Fruit fly (Drosophila melanogaster) whole organism, embryonic: ENCODE measurements around the gene CG13482.

Source experiments
- B-H2 ChIP-seq: fragments of 200-800 bp; sonication (Bioruptor generic); optimal IDR thresholded peaks from 2 replicates; lab custom pipeline; 2018; ENCODE audit warnings: missing biosample characterization, mild to moderate bottlenecking, missing genetic modification characterization
- CG10565 ChIP-seq: fragments of 200-800 bp; sonication (Bioruptor generic); optimal IDR thresholded peaks from 3 replicates; lab custom pipeline; 2016; ENCODE audit warnings: missing biosample characterization, mild to moderate bottlenecking, missing genetic modification characterization
- CG10959 ChIP-seq: fragments of 200-800 bp; sonication (Bioruptor generic); IDR thresholded peaks from 2 replicates; pipeline ENCODE4 v1.3.6; 2022; ENCODE audit warnings: missing biosample characterization, missing genetic modification characterization
- CG11560 ChIP-seq: fragments of 200-800 bp; sonication (Bioruptor generic); IDR thresholded peaks from 3 replicates; pipeline ENCODE4 v1.3.6; 2022; ENCODE audit warnings: missing biosample characterization, missing genetic modification characterization
- CG11723 ChIP-seq: fragments of 200-800 bp; sonication (Bioruptor generic); optimal IDR thresholded peaks from 2 replicates; lab custom pipeline; 2017; ENCODE audit warnings: missing biosample characterization, mild to moderate bottlenecking, missing genetic modification characterization
- CG14860 ChIP-seq: fragments of 200-800 bp; sonication (Bioruptor generic); IDR thresholded peaks from 3 replicates; pipeline ENCODE4 v1.3.6; 2022; ENCODE audit warnings: missing biosample characterization, missing genetic modification characterization; ENCODE audit not compliant: partially characterized antibody
- CG15601 ChIP-seq: fragments of 200-800 bp; sonication (Bioruptor generic); optimal IDR thresholded peaks from 3 replicates; lab custom pipeline; 2019; ENCODE audit warnings: missing biosample characterization, mild to moderate bottlenecking, missing genetic modification characterization, moderate library complexity
- CG17361 ChIP-seq: fragments of 200-800 bp; sonication (Bioruptor generic); IDR thresholded peaks from 3 replicates; pipeline ENCODE4 v1.3.6; 2022; ENCODE audit warnings: missing biosample characterization, missing genetic modification characterization
- CG17385 ChIP-seq: fragments of 200-800 bp; sonication (Bioruptor generic); optimal IDR thresholded peaks from 3 replicates; lab custom pipeline; 2018; ENCODE audit warnings: missing biosample characterization, mild to moderate bottlenecking, missing genetic modification characterization
- CG1832 ChIP-seq: fragments of 200-800 bp; sonication (Bioruptor generic); optimal IDR thresholded peaks from 2 replicates; lab custom pipeline; 2017; ENCODE audit warnings: missing biosample characterization, mild to moderate bottlenecking, missing genetic modification characterization, inconsistent platforms
- CG18599 ChIP-seq: fragments of 200-800 bp; sonication (Bioruptor generic); optimal IDR thresholded peaks from 3 replicates; lab custom pipeline; 2017; ENCODE audit warnings: missing biosample characterization, missing genetic modification characterization, mild to moderate bottlenecking, moderate library complexity, missing genetic modification reagents
- CG18764 ChIP-seq: fragments of 200-800 bp; sonication (Bioruptor generic); optimal IDR thresholded peaks from 3 replicates; lab custom pipeline; 2016; ENCODE audit warnings: missing biosample characterization, missing genetic modification characterization
- CG2120 ChIP-seq: fragments of 200-800 bp; sonication (Bioruptor generic); optimal IDR thresholded peaks from 3 replicates; lab custom pipeline; 2016; ENCODE audit warnings: missing biosample characterization, missing genetic modification characterization
- CG31441 ChIP-seq: fragments of 200-800 bp; sonication (Bioruptor generic); IDR thresholded peaks from 2 replicates; pipeline ENCODE4 v1.3.6; 2022; ENCODE audit warnings: missing biosample characterization, missing genetic modification characterization
- CG3726 ChIP-seq: fragments of 200-800 bp; sonication (Bioruptor generic); IDR thresholded peaks from 3 replicates; pipeline ENCODE4, ENCODE4 v1.3.6; 2022; ENCODE audit warnings: missing biosample characterization, missing genetic modification characterization
- CG3838 ChIP-seq: fragments of 200-800 bp; sonication (Bioruptor generic); optimal IDR thresholded peaks from 3 replicates; lab custom pipeline; 2016; ENCODE audit warnings: missing biosample characterization, missing genetic modification characterization
- CG3847 ChIP-seq: fragments of 200-800 bp; sonication (Bioruptor generic); IDR thresholded peaks from 2 replicates; pipeline ENCODE4 v1.3.6; 2022; ENCODE audit warnings: missing biosample characterization, missing genetic modification characterization
- CG5180 ChIP-seq: fragments of 200-800 bp; sonication (Bioruptor generic); optimal IDR thresholded peaks from 3 replicates; lab custom pipeline; 2017; ENCODE audit warnings: missing biosample characterization, missing genetic modification characterization, mild to moderate bottlenecking, moderate library complexity, missing genetic modification reagents
- CG6654 ChIP-seq: fragments of 200-800 bp; sonication (Bioruptor generic); optimal IDR thresholded peaks from 2 replicates; lab custom pipeline; 2017; ENCODE audit warnings: missing biosample characterization, mild to moderate bottlenecking, missing genetic modification characterization
- CG7786 ChIP-seq: fragments of 200-800 bp; sonication (Bioruptor generic); optimal IDR thresholded peaks from 2 replicates; lab custom pipeline; 2016; ENCODE audit warnings: missing biosample characterization, missing genetic modification characterization
- CG7928 ChIP-seq: fragments of 200-800 bp; sonication (Bioruptor generic); optimal IDR thresholded peaks from 2 replicates; lab custom pipeline; 2017; ENCODE audit warnings: missing biosample characterization, mild to moderate bottlenecking, missing genetic modification characterization
- CG7963 ChIP-seq: fragments of 200-800 bp; sonication (Bioruptor generic); IDR thresholded peaks from 3 replicates; pipeline ENCODE4 v1.3.6; 2022; ENCODE audit warnings: missing biosample characterization, missing genetic modification characterization; ENCODE audit not compliant: partially characterized antibody
- CG8388 ChIP-seq: fragments of 200-800 bp; sonication (Bioruptor generic); optimal IDR thresholded peaks from 2 replicates; lab custom pipeline; 2019; ENCODE audit warnings: missing biosample characterization, mild to moderate bottlenecking, missing genetic modification characterization, moderate library complexity
- CG8765 ChIP-seq: fragments of 200-800 bp; sonication (Bioruptor generic); IDR thresholded peaks from 2 replicates; pipeline ENCODE4 v1.3.6; 2022; ENCODE audit warnings: missing biosample characterization, missing genetic modification characterization
- Chrac-16 ChIP-seq: fragments of 200-800 bp; sonication (Bioruptor generic); optimal IDR thresholded peaks from 3 replicates; lab custom pipeline; 2016; ENCODE audit warnings: missing biosample characterization, missing genetic modification characterization
- Deaf1 ChIP-seq: fragments of 200-800 bp; optimal IDR thresholded peaks from 3 replicates; lab custom pipeline; 2019; ENCODE audit warnings: missing biosample characterization, mild to moderate bottlenecking, missing genetic modification characterization, moderate library complexity
- Dp ChIP-seq: fragments of 200-800 bp; sonication (Bioruptor generic); optimal IDR thresholded peaks from 2 replicates; lab custom pipeline; 2018; ENCODE audit warnings: missing biosample characterization, mild to moderate bottlenecking, missing genetic modification characterization, moderate library complexity
- E2f2 ChIP-seq: fragments of 200-800 bp; sonication (Bioruptor generic); IDR thresholded peaks from 2 replicates; pipeline ENCODE4 v1.3.6; 2022; ENCODE audit warnings: missing biosample characterization, missing genetic modification characterization
- GATAe ChIP-seq: fragments of 200-800 bp; sonication (Bioruptor generic); conservative IDR thresholded peaks from 2 replicates; pipeline ENCODE4 v1.3.6; 2022; ENCODE audit warnings: missing biosample characterization, missing genetic modification characterization
- Gug ChIP-seq: fragments of 200-800 bp; sonication (Bioruptor generic); IDR thresholded peaks from 4 replicates; pipeline ENCODE4 v1.3.6; 2022; ENCODE audit warnings: missing biosample characterization, missing genetic modification characterization
- Hr51 ChIP-seq, 2 experiments: fragments of 200-800 bp; sonication (Bioruptor generic); optimal IDR thresholded peaks; 2 replicates in 1 of 2; 3 replicates in 1 of 2; lab custom pipeline; 2016 to 2018; ENCODE audit warnings: missing biosample characterization in 2 of 2, missing genetic modification characterization in 2 of 2, mild to moderate bottlenecking in 1 of 2, moderate library complexity in 1 of 2
- Mes4 ChIP-seq: fragments of 200-800 bp; sonication (Bioruptor generic); optimal IDR thresholded peaks from 2 replicates; lab custom pipeline; 2016; ENCODE audit warnings: missing biosample characterization, missing genetic modification characterization
- Nf-YC ChIP-seq: fragments of 200-800 bp; optimal IDR thresholded peaks from 3 replicates; lab custom pipeline; 2019; ENCODE audit warnings: missing biosample characterization, mild to moderate bottlenecking, missing genetic modification characterization, moderate library complexity
- Spps ChIP-seq: fragments of 200-800 bp; sonication (Bioruptor generic); optimal IDR thresholded peaks from 2 replicates; lab custom pipeline; 2018; ENCODE audit warnings: missing biosample characterization, mild to moderate bottlenecking, missing genetic modification characterization
- Stat92E ChIP-seq, 3 experiments: fragments of >200 bp in 2 of 3; fragments of 200-800 bp in 1 of 3; sonication (Bioruptor generic) in 1 of 3; optimal IDR thresholded peaks; 2 replicates each; lab custom pipeline; 2017 to 2019; ENCODE audit warnings: missing biosample characterization in 3 of 3, missing genetic modification characterization in 3 of 3, mild to moderate bottlenecking in 1 of 3, moderate library complexity in 1 of 3
- YL-1 ChIP-seq: fragments of 200-800 bp; sonication (Bioruptor generic); optimal IDR thresholded peaks from 3 replicates; lab custom pipeline; 2017; ENCODE audit warnings: missing biosample characterization, mild to moderate bottlenecking, missing genetic modification characterization
- bcd ChIP-seq: fragments of 200-800 bp; sonication (Bioruptor generic); optimal IDR thresholded peaks from 2 replicates; lab custom pipeline; 2017; ENCODE audit warnings: missing biosample characterization, mild to moderate bottlenecking, missing genetic modification characterization
- bsh ChIP-seq, 2 experiments: fragments of 200-800 bp; sonication (Bioruptor generic); optimal IDR thresholded peaks; 2 replicates each; lab custom pipeline; 2017 to 2018; ENCODE audit warnings: mild to moderate bottlenecking in 2 of 2, missing biosample characterization in 2 of 2, missing genetic modification characterization in 2 of 2, moderate library complexity in 1 of 2
- cato ChIP-seq: fragments of 200-800 bp; sonication (Bioruptor generic); optimal IDR thresholded peaks from 2 replicates; lab custom pipeline; 2016; ENCODE audit warnings: missing biosample characterization, missing genetic modification characterization, borderline replicate concordance
- corto ChIP-seq: fragments of 200-800 bp; sonication (Bioruptor generic); optimal IDR thresholded peaks from 2 replicates; lab custom pipeline; 2016; ENCODE audit warnings: missing biosample characterization, mild to moderate bottlenecking, missing genetic modification characterization, moderate library complexity
- gcm ChIP-seq: fragments of 200-800 bp; sonication (Bioruptor generic); optimal IDR thresholded peaks from 2 replicates; lab custom pipeline; 2019; ENCODE audit warnings: missing biosample characterization, mild to moderate bottlenecking, missing genetic modification characterization, moderate library complexity
- gsb-n ChIP-seq: fragments of 200-800 bp; sonication (Bioruptor generic); optimal IDR thresholded peaks from 3 replicates; lab custom pipeline; 2018; ENCODE audit warnings: missing biosample characterization, mild to moderate bottlenecking, missing genetic modification characterization
- kah ChIP-seq: fragments of 200-800 bp; sonication (Bioruptor generic); optimal IDR thresholded peaks from 2 replicates; lab custom pipeline; 2018; ENCODE audit warnings: missing biosample characterization, mild to moderate bottlenecking, missing genetic modification characterization
- lab ChIP-seq: fragments of 200-800 bp; sonication (Bioruptor generic); optimal IDR thresholded peaks from 3 replicates; lab custom pipeline; 2017; ENCODE audit warnings: missing biosample characterization, missing genetic modification characterization, mild to moderate bottlenecking, moderate library complexity, missing genetic modification reagents
- mld ChIP-seq: fragments of 200-800 bp; sonication (Bioruptor generic); IDR thresholded peaks from 3 replicates; pipeline ENCODE4 v1.3.6; 2022; ENCODE audit warnings: missing biosample characterization, missing genetic modification characterization; ENCODE audit not compliant: partially characterized antibody
- nom ChIP-seq: fragments of 200-800 bp; sonication (Bioruptor generic); optimal IDR thresholded peaks from 2 replicates; lab custom pipeline; 2017; ENCODE audit warnings: missing biosample characterization, missing genetic modification characterization, mild to moderate bottlenecking, moderate library complexity, missing genetic modification reagents
- sr ChIP-seq: fragments of 200-800 bp; sonication (Bioruptor generic); IDR thresholded peaks from 3 replicates; pipeline ENCODE4 v1.3.6; 2022; ENCODE audit warnings: missing biosample characterization, missing genetic modification characterization
- stwl ChIP-seq: fragments of 200-800 bp; sonication (Bioruptor generic); optimal IDR thresholded peaks from 3 replicates; lab custom pipeline; 2018; ENCODE audit warnings: missing biosample characterization, mild to moderate bottlenecking, missing genetic modification characterization, moderate library complexity
- ttk ChIP-seq: fragments of 200-800 bp; sonication (Bioruptor generic); IDR thresholded peaks from 2 replicates; pipeline ENCODE4 v2.1.2; 2022; ENCODE audit warnings: missing biosample characterization, missing genetic modification characterization
- wek ChIP-seq: fragments of 200-800 bp; sonication (Bioruptor generic); optimal IDR thresholded peaks from 3 replicates; lab custom pipeline; 2018; ENCODE audit warnings: missing biosample characterization, mild to moderate bottlenecking, missing genetic modification characterization, moderate library complexity

Gene CG13482

dm6 chr3L:14353161-14353560, 24.0 kb downstream of the CG13482 start (continued):
- no peak for TF ChIP-seq B-H2 (GFP tag; lab: Kevin White, UChicago)
- TF ChIP-seq ttk (GFP tag; lab: Robert Waterston, UW) = no peak
- TF ChIP-seq sr (GFP tag; lab: Robert Waterston, UW) = no peak
- TF ChIP-seq lab (GFP tag; lab: Kevin White, UChicago) = peak; percentile 4
- peak; percentile 52 for TF ChIP-seq CG31441 (GFP tag; lab: Robert Waterston, UW)
- TF ChIP-seq CG5180 (GFP tag; lab: Kevin White, UChicago) = no peak
- TF ChIP-seq CG3726 = no peak
- TF ChIP-seq bsh (GFP tag; optimal IDR thresholded peaks at IDR 0.05; lab: Kevin White, UChicago) = peak in 1 of 2 experiments; percentile 10
- no peak for TF ChIP-seq kah
- no peak for TF ChIP-seq Chrac-16 (GFP tag; lab: Kevin White, UChicago)
- no peak for TF ChIP-seq CG14860 (GFP tag; lab: Robert Waterston, UW)
- TF ChIP-seq CG10565 (GFP tag; lab: Kevin White, UChicago) = no peak
- TF ChIP-seq nom = no peak
- no peak for TF ChIP-seq Gug (GFP tag; lab: Robert Waterston, UW)
- no peak for TF ChIP-seq wek (GFP tag; lab: Kevin White, UChicago)
- no peak for TF ChIP-seq CG11723 (GFP tag; lab: Kevin White, UChicago)
- TF ChIP-seq CG7928 = no peak
- no peak for TF ChIP-seq E2f2 (GFP tag; lab: Robert Waterston, UW)
- no peak for TF ChIP-seq CG17385 (GFP tag; lab: Kevin White, UChicago)
- no peak for TF ChIP-seq CG8765 (GFP tag; lab: Robert Waterston, UW)
- no peak for TF ChIP-seq CG2120 (GFP tag; lab: Kevin White, UChicago)
- TF ChIP-seq CG18599 (GFP tag; lab: Kevin White, UChicago) = peak; percentile 15
- TF ChIP-seq stwl = no peak
- no peak for TF ChIP-seq GATAe (GFP tag; lab: Robert Waterston, UW)
- TF ChIP-seq mld (GFP tag; lab: Robert Waterston, UW) = no peak
- no peak for TF ChIP-seq CG11560 (tag; lab: Robert Waterston, UW)
- TF ChIP-seq Dp = no peak
- TF ChIP-seq CG6654 = no peak
- no peak for TF ChIP-seq CG7786 (GFP tag; lab: Kevin White, UChicago)
- TF ChIP-seq Nf-YC (tag; lab: Kevin White, UChicago) = no peak
- TF ChIP-seq corto (GFP tag; lab: Kevin White, UChicago) = no peak
- no peak for TF ChIP-seq cato (GFP tag; lab: Kevin White, UChicago)
- TF ChIP-seq CG3847 (GFP tag; lab: Robert Waterston, UW) = no peak
- TF ChIP-seq gsb-n (tag; lab: Kevin White, UChicago) = no peak
- TF ChIP-seq gcm = no peak
- TF ChIP-seq CG15601 = no peak
- no peak for TF ChIP-seq Mes4 (GFP tag; lab: Kevin White, UChicago)
- TF ChIP-seq bcd (GFP tag; lab: Kevin White, UChicago) = no peak
- no peak for TF ChIP-seq Spps (tag; lab: Kevin White, UChicago)
- TF ChIP-seq Hr51 (GFP tag; optimal IDR thresholded peaks at IDR 0.05; lab: Kevin White, UChicago) = peak in 1 of 2 experiments; percentile 42
- TF ChIP-seq Deaf1 (tag; lab: Kevin White, UChicago) = no peak
- TF ChIP-seq CG10959 = no peak
- peak; percentile 50; the same call in 1 of the 3 replicates for TF ChIP-seq CG17361
- TF ChIP-seq CG18764 (GFP tag; lab: Kevin White, UChicago) = no peak
- no peak for TF ChIP-seq CG3838 (GFP tag; lab: Kevin White, UChicago)
- no peak for TF ChIP-seq CG1832 (GFP tag; lab: Kevin White, UChicago)
- no peak for TF ChIP-seq CG8388 (GFP tag; lab: Kevin White, UChicago)
- TF ChIP-seq YL-1 (GFP tag; lab: Kevin White, UChicago) = no peak
- no peak for TF ChIP-seq Stat92E (GFP tag; optimal IDR thresholded peaks at IDR 0.05; lab: Kevin White, UChicago)
- TF ChIP-seq CG7963 (GFP tag; lab: Robert Waterston, UW) = no peak
